Worm (Caenorhabditis elegans): ENCODE measurements around the gene sra-14.

sra-14 gene

ce11 chrII:12896666-12897065, 11.6 kb downstream of the sra-14 start:
- TF ChIP-seq dao-5 (tag; optimal IDR thresholded peaks at IDR 0.05): no peak
- no peak for TF ChIP-seq him-1 (tag; optimal IDR thresholded peaks at IDR 0.05)
- TF ChIP-seq W03F9.2 (tag; optimal IDR thresholded peaks at IDR 0.05): no peak

ce11 chrII:12897361-12897760, 12.3 kb downstream of the sra-14 start:
- no peak for TF ChIP-seq W03F9.2 (tag; optimal IDR thresholded peaks at IDR 0.05)
- TF ChIP-seq him-1 (tag; optimal IDR thresholded peaks at IDR 0.05): no peak
- TF ChIP-seq dao-5 (tag; optimal IDR thresholded peaks at IDR 0.05): no peak

- no peak for TF ChIP-seq W03F9.2 (tag; optimal IDR thresholded peaks at IDR 0.05)
- no peak for TF ChIP-seq dao-5 (tag; optimal IDR thresholded peaks at IDR 0.05)
- TF ChIP-seq him-1 (tag; optimal IDR thresholded peaks at IDR 0.05): no peak
These were observed 12.9 kb downstream of the sra-14 start, which contains the start of gene clec-64 for ce11 chrII:12897942-12898341. Gene clec-64, plus strand, starts transcription at chrII:12898242.

ce11 chrII:12901025-12901424, 16.0 kb downstream of the sra-14 start, which contains the start of gene clec-65:
Gene clec-65, plus strand, starts transcription at chrII:12901325.
- TF ChIP-seq dao-5 (tag; optimal IDR thresholded peaks at IDR 0.05): no peak
- TF ChIP-seq him-1 (tag; optimal IDR thresholded peaks at IDR 0.05): no peak
- TF ChIP-seq W03F9.2 (tag; optimal IDR thresholded peaks at IDR 0.05): no peak

ce11 chrII:12904174-12904573, 19.1 kb downstream of the sra-14 start, which contains the start of gene clec-66:
Gene clec-66, plus strand, starts transcription at chrII:12904398.
- TF ChIP-seq him-1 (tag; optimal IDR thresholded peaks at IDR 0.05): no peak
- TF ChIP-seq dao-5 (tag; optimal IDR thresholded peaks at IDR 0.05): no peak
- TF ChIP-seq W03F9.2 (tag; optimal IDR thresholded peaks at IDR 0.05): no peak

ce11 chrII:12907070-12907469, 22.0 kb downstream of the sra-14 start, which contains the start of gene nspb-11:
Gene nspb-11, plus strand, starts transcription at chrII:12907370.
- no peak for TF ChIP-seq dao-5 (tag; optimal IDR thresholded peaks at IDR 0.05)
- TF ChIP-seq W03F9.2 (tag; optimal IDR thresholded peaks at IDR 0.05): no peak
- TF ChIP-seq him-1 (tag; optimal IDR thresholded peaks at IDR 0.05): no peak

- no peak for TF ChIP-seq him-1 (tag; optimal IDR thresholded peaks at IDR 0.05)
- TF ChIP-seq dao-5 (tag; optimal IDR thresholded peaks at IDR 0.05): no peak
- TF ChIP-seq W03F9.2 (tag; optimal IDR thresholded peaks at IDR 0.05): no peak
These were observed 23.7 kb downstream of the sra-14 start, which contains the start of gene ddn-2 for ce11 chrII:12908779-12909178. Gene ddn-2, plus strand, starts transcription at chrII:12909079.

- TF ChIP-seq dao-5 (tag; optimal IDR thresholded peaks at IDR 0.05): no peak
- TF ChIP-seq W03F9.2 (tag; optimal IDR thresholded peaks at IDR 0.05): no peak
- no peak for TF ChIP-seq him-1 (tag; optimal IDR thresholded peaks at IDR 0.05)
These were observed 29.5 kb downstream of the sra-14 start, which contains the start of gene F35C5.12 for ce11 chrII:12914514-12915075. Gene F35C5.12, minus strand, starts transcription at chrII:12914564.

ce11 chrII:12918960-12919553, 34.0 kb downstream of the sra-14 start, which contains the start of the genes F58G1.2 and wago-4:
Gene F58G1.2, minus strand, starts transcription at chrII:12919010.
Gene wago-4, plus strand, starts transcription at chrII:12919551.
- TF ChIP-seq dao-5 (tag; optimal IDR thresholded peaks at IDR 0.05) (no peak), him-1 (tag; optimal IDR thresholded peaks at IDR 0.05) (no peak), W03F9.2 (tag; optimal IDR thresholded peaks at IDR 0.05) (peak; percentile 65)

- TF ChIP-seq W03F9.2 (tag; optimal IDR thresholded peaks at IDR 0.05) (no peak), dao-5 (tag; optimal IDR thresholded peaks at IDR 0.05) (no peak), him-1 (tag; optimal IDR thresholded peaks at IDR 0.05) (no peak)
These were observed 36.4 kb downstream of the sra-14 start for ce11 chrII:12921478-12921877.

ce11 chrII:12923225-12923624, 38.2 kb downstream of the sra-14 start:
- TF ChIP-seq W03F9.2 (tag; optimal IDR thresholded peaks at IDR 0.05) (no peak), dao-5 (tag; optimal IDR thresholded peaks at IDR 0.05) (no peak), him-1 (tag; optimal IDR thresholded peaks at IDR 0.05) (no peak)

ce11 chrII:12925551-12925950, 40.5 kb downstream of the sra-14 start, which contains the start of gene F58G1.8:
Gene F58G1.8, minus strand, starts transcription at chrII:12925651.
- no peak for TF ChIP-seq dao-5 (tag; optimal IDR thresholded peaks at IDR 0.05)
- TF ChIP-seq W03F9.2 (tag; optimal IDR thresholded peaks at IDR 0.05): no peak
- TF ChIP-seq him-1 (tag; optimal IDR thresholded peaks at IDR 0.05): no peak

- no peak for TF ChIP-seq dao-5 (tag; optimal IDR thresholded peaks at IDR 0.05)
- no peak for TF ChIP-seq W03F9.2 (tag; optimal IDR thresholded peaks at IDR 0.05)
- no peak for TF ChIP-seq him-1 (tag; optimal IDR thresholded peaks at IDR 0.05)
These were observed 43.2 kb downstream of the sra-14 start, which contains the start of gene F58G1.3 for ce11 chrII:12928241-12928640. Gene F58G1.3, minus strand, starts transcription at chrII:12928341.

- TF ChIP-seq W03F9.2 (tag; optimal IDR thresholded peaks at IDR 0.05) (no peak), dao-5 (tag; optimal IDR thresholded peaks at IDR 0.05) (no peak), him-1 (tag; optimal IDR thresholded peaks at IDR 0.05) (no peak)
These were observed 45.1 kb downstream of the sra-14 start for ce11 chrII:12930138-12930537.

Measured in whole organism, L4/young adult.